Fruit fly (Drosophila melanogaster) whole organism, embryonic: ENCODE measurements around the gene mmy.

Experiments used
- Abd-B ChIP-seq: fragments of 200-800 bp; sonication (Bioruptor generic); optimal IDR thresholded peaks from 2 replicates; lab custom pipeline; 2018; ENCODE audit warnings: missing biosample characterization, mild to moderate bottlenecking, missing genetic modification characterization, moderate library complexity
- Aef1 ChIP-seq: fragments of 200-800 bp; sonication (Bioruptor generic); IDR thresholded peaks from 3 replicates; pipeline ENCODE4 v1.3.6; 2022; ENCODE audit warnings: missing biosample characterization, missing genetic modification characterization
- Atf3 ChIP-seq: fragments of 200-800 bp; sonication (Bioruptor generic); optimal IDR thresholded peaks from 3 replicates; lab custom pipeline; 2016; ENCODE audit warnings: missing biosample characterization, missing genetic modification characterization
- C15 ChIP-seq: fragments of 200-800 bp; sonication (Bioruptor generic); IDR thresholded peaks from 3 replicates; pipeline ENCODE4 v1.3.6; 2022; ENCODE audit warnings: missing biosample characterization, missing genetic modification characterization
- CG10366 ChIP-seq: fragments of 200-800 bp; sonication (Bioruptor generic); IDR thresholded peaks from 2 replicates; pipeline ENCODE4 v1.3.6; 2022; ENCODE audit warnings: missing biosample characterization, missing genetic modification characterization
- CG10462 ChIP-seq: fragments of 200-800 bp; sonication (Bioruptor generic); optimal IDR thresholded peaks from 2 replicates; lab custom pipeline; 2016; ENCODE audit warnings: missing biosample characterization, missing genetic modification characterization
- CG10543 ChIP-seq: fragments of 200-800 bp; sonication (Bioruptor generic); optimal IDR thresholded peaks from 3 replicates; lab custom pipeline; 2017; ENCODE audit warnings: missing biosample characterization, mild to moderate bottlenecking, missing genetic modification characterization, moderate library complexity
- CG10959 ChIP-seq: fragments of 200-800 bp; sonication (Bioruptor generic); IDR thresholded peaks from 2 replicates; pipeline ENCODE4 v1.3.6; 2022; ENCODE audit warnings: missing biosample characterization, missing genetic modification characterization
- CG15073 ChIP-seq: fragments of 200-800 bp; sonication (Bioruptor generic); optimal IDR thresholded peaks from 2 replicates; lab custom pipeline; 2016; ENCODE audit warnings: missing biosample characterization, missing genetic modification characterization
- CG17361 ChIP-seq: fragments of 200-800 bp; sonication (Bioruptor generic); IDR thresholded peaks from 3 replicates; pipeline ENCODE4 v1.3.6; 2022; ENCODE audit warnings: missing biosample characterization, missing genetic modification characterization
- CG33213 ChIP-seq: fragments of 200-800 bp; sonication (Bioruptor generic); optimal IDR thresholded peaks from 3 replicates; lab custom pipeline; 2016; ENCODE audit warnings: missing biosample characterization, missing genetic modification characterization
- CG5953 ChIP-seq: fragments of 200-800 bp; sonication (Bioruptor generic); IDR thresholded peaks from 2 replicates; pipeline ENCODE4 v1.3.6; 2022; ENCODE audit warnings: missing biosample characterization, missing genetic modification characterization
- CG6683 ChIP-seq: fragments of 200-800 bp; sonication (Bioruptor generic); optimal IDR thresholded peaks from 2 replicates; lab custom pipeline; 2017; ENCODE audit warnings: missing biosample characterization, mild to moderate bottlenecking, missing genetic modification characterization, missing genetic modification reagents
- CG6765 ChIP-seq: fragments of 200-800 bp; sonication (Bioruptor generic); optimal IDR thresholded peaks from 3 replicates; lab custom pipeline; 2017; ENCODE audit warnings: missing biosample characterization, mild to moderate bottlenecking, missing genetic modification characterization
- CG7271 ChIP-seq: fragments of 200-800 bp; sonication (Bioruptor generic); optimal IDR thresholded peaks from 2 replicates; lab custom pipeline; 2018; ENCODE audit warnings: missing biosample characterization, mild to moderate bottlenecking, missing genetic modification characterization, moderate library complexity
- CG7357 ChIP-seq: fragments of 200-800 bp; sonication (Bioruptor generic); IDR thresholded peaks from 3 replicates; pipeline ENCODE4 v1.3.6; 2022; ENCODE audit warnings: missing biosample characterization, missing genetic modification characterization
- CG7556 ChIP-seq: fragments of 200-800 bp; sonication (Bioruptor generic); optimal IDR thresholded peaks from 2 replicates; lab custom pipeline; 2017; ENCODE audit warnings: missing biosample characterization, mild to moderate bottlenecking, missing genetic modification characterization
- CG7987 ChIP-seq: fragments of 200-800 bp; sonication (Bioruptor generic); optimal IDR thresholded peaks from 2 replicates; lab custom pipeline; 2018; ENCODE audit warnings: missing biosample characterization, mild to moderate bottlenecking, missing genetic modification characterization, moderate library complexity
- CG9727 ChIP-seq: fragments of 200-800 bp; sonication (Bioruptor generic); optimal IDR thresholded peaks from 3 replicates; lab custom pipeline; 2017; ENCODE audit warnings: missing biosample characterization, mild to moderate bottlenecking, missing genetic modification characterization
- CG9797 ChIP-seq: fragments of 200-800 bp; sonication (Bioruptor generic); optimal IDR thresholded peaks from 3 replicates; lab custom pipeline; 2018; ENCODE audit warnings: missing biosample characterization, mild to moderate bottlenecking, missing genetic modification characterization
- D19A ChIP-seq: fragments of 200-800 bp; optimal IDR thresholded peaks from 3 replicates; lab custom pipeline; 2019; ENCODE audit warnings: missing biosample characterization, mild to moderate bottlenecking, missing genetic modification characterization, moderate library complexity
- Dip2 ChIP-seq: fragments of 200-800 bp; sonication (Bioruptor generic); IDR thresholded peaks from 2 replicates; pipeline ENCODE4 v1.3.6; 2022; ENCODE audit warnings: missing biosample characterization, missing genetic modification characterization
- Doc2 ChIP-seq: fragments of 200-800 bp; sonication (Bioruptor generic); IDR thresholded peaks from 2 replicates; pipeline ENCODE4 v1.3.6; 2022; ENCODE audit warnings: missing biosample characterization, missing genetic modification characterization
- Elba2 ChIP-seq: fragments of 200-800 bp; sonication (Bioruptor generic); optimal IDR thresholded peaks from 3 replicates; lab custom pipeline; 2016; ENCODE audit warnings: missing biosample characterization, missing genetic modification characterization
- Ets65A ChIP-seq: fragments of 200-800 bp; sonication (Bioruptor generic); peaks from one replicate; lab custom pipeline; 2016; ENCODE audit warnings: missing biosample characterization, missing genetic modification characterization
- Fer1 ChIP-seq: fragments of 200-800 bp; sonication (Bioruptor generic); optimal IDR thresholded peaks from 2 replicates; lab custom pipeline; 2017; ENCODE audit warnings: missing biosample characterization, mild to moderate bottlenecking, missing genetic modification characterization
- Gug ChIP-seq: fragments of 200-800 bp; sonication (Bioruptor generic); IDR thresholded peaks from 4 replicates; pipeline ENCODE4 v1.3.6; 2022; ENCODE audit warnings: missing biosample characterization, missing genetic modification characterization
- HLH4C ChIP-seq: fragments of 200-800 bp; sonication (Bioruptor generic); IDR thresholded peaks from 3 replicates; pipeline ENCODE4 v1.3.6; 2022; ENCODE audit warnings: missing biosample characterization, missing genetic modification characterization; ENCODE audit not compliant: partially characterized antibody
- HmgZ ChIP-seq: fragments of 200-800 bp; sonication (Bioruptor generic); optimal IDR thresholded peaks from 2 replicates; lab custom pipeline; 2018; ENCODE audit warnings: missing biosample characterization, mild to moderate bottlenecking, missing genetic modification characterization
- Hr78 ChIP-seq, 2 experiments: fragments of 200-800 bp in 1 of 2; fragments of >200 bp in 1 of 2; sonication (Bioruptor generic) in 1 of 2; optimal IDR thresholded peaks; 2 replicates each; lab custom pipeline; 2017 to 2019; ENCODE audit warnings: missing biosample characterization in 2 of 2, missing genetic modification characterization in 2 of 2, mild to moderate bottlenecking in 1 of 2, moderate library complexity in 1 of 2
- Kr ChIP-seq: fragments of 200-800 bp; sonication (Bioruptor generic); optimal IDR thresholded peaks from 2 replicates; lab custom pipeline; 2017; ENCODE audit warnings: missing biosample characterization, mild to moderate bottlenecking, missing genetic modification characterization
- Lhr ChIP-seq: fragments of 200-800 bp; sonication (Bioruptor generic); optimal IDR thresholded peaks from 3 replicates; lab custom pipeline; 2017; ENCODE audit warnings: mild to moderate bottlenecking, missing biosample characterization, missing genetic modification reagents, missing genetic modification characterization
- NC2β ChIP-seq: fragments of 200-800 bp; sonication (Bioruptor generic); optimal IDR thresholded peaks from 2 replicates; lab custom pipeline; 2016; ENCODE audit warnings: missing biosample characterization, missing genetic modification characterization
- Rx ChIP-seq: fragments of 200-800 bp; sonication (Bioruptor generic); IDR thresholded peaks from 2 replicates; pipeline ENCODE4 v1.3.6; 2022; ENCODE audit warnings: missing biosample characterization, missing genetic modification characterization
- YL-1 ChIP-seq: fragments of 200-800 bp; sonication (Bioruptor generic); optimal IDR thresholded peaks from 3 replicates; lab custom pipeline; 2017; ENCODE audit warnings: missing biosample characterization, mild to moderate bottlenecking, missing genetic modification characterization
- ab ChIP-seq: fragments of 200-800 bp; sonication (Bioruptor generic); optimal IDR thresholded peaks from 2 replicates; lab custom pipeline; 2016; ENCODE audit warnings: missing biosample characterization, missing genetic modification characterization
- ac ChIP-seq: fragments of 200-800 bp; sonication (Bioruptor generic); optimal IDR thresholded peaks from 3 replicates; lab custom pipeline; 2017; ENCODE audit warnings: missing biosample characterization, mild to moderate bottlenecking, missing genetic modification characterization
- ase ChIP-seq: fragments of 200-800 bp; sonication (Bioruptor generic); IDR thresholded peaks from 3 replicates; pipeline ENCODE4 v1.3.6; 2022; ENCODE audit warnings: missing biosample characterization, missing genetic modification characterization
- ci ChIP-seq: fragments of 200-800 bp; sonication (Bioruptor generic); IDR thresholded peaks from 3 replicates; pipeline ENCODE4 v1.3.6; 2022; ENCODE audit warnings: missing biosample characterization, missing genetic modification characterization
- croc ChIP-seq: fragments of 200-800 bp; sonication (Bioruptor generic); conservative IDR thresholded peaks from 3 replicates; pipeline ENCODE4 v1.3.6; 2022; ENCODE audit warnings: missing biosample characterization, missing genetic modification characterization
- cwo ChIP-seq: fragments of 200-800 bp; sonication (Bioruptor generic); optimal IDR thresholded peaks from 3 replicates; lab custom pipeline; 2017; ENCODE audit warnings: missing biosample characterization, missing genetic modification characterization, mild to moderate bottlenecking, moderate library complexity, missing genetic modification reagents
- eve ChIP-seq, 2 experiments: fragments of >200 bp; optimal IDR thresholded peaks; 2 replicates each; lab custom pipeline; 2017; ENCODE audit warnings: missing biosample characterization in 2 of 2, missing genetic modification characterization in 2 of 2
- ewg ChIP-seq: fragments of 200-800 bp; sonication (Bioruptor generic); optimal IDR thresholded peaks from 3 replicates; lab custom pipeline; 2017; ENCODE audit warnings: mild to moderate bottlenecking, missing biosample characterization, missing genetic modification reagents, missing genetic modification characterization
- ftz-f1 ChIP-seq: fragments of 200-800 bp; sonication (Bioruptor generic); optimal IDR thresholded peaks from 2 replicates; lab custom pipeline; 2016; ENCODE audit warnings: missing biosample characterization, missing genetic modification characterization
- gcm2 ChIP-seq: fragments of 200-800 bp; sonication (Bioruptor generic); optimal IDR thresholded peaks from 2 replicates; lab custom pipeline; 2016; ENCODE audit warnings: missing biosample characterization, missing genetic modification characterization
- grn ChIP-seq: fragments of 200-800 bp; sonication (Bioruptor generic); optimal IDR thresholded peaks from 3 replicates; lab custom pipeline; 2017; ENCODE audit warnings: missing biosample characterization, missing genetic modification characterization
- luna ChIP-seq: fragments of 200-800 bp; sonication (Bioruptor generic); optimal IDR thresholded peaks from 2 replicates; lab custom pipeline; 2016; ENCODE audit warnings: missing biosample characterization, missing genetic modification characterization
- org-1 ChIP-seq: fragments of 200-800 bp; sonication (Bioruptor generic); optimal IDR thresholded peaks from 2 replicates; lab custom pipeline; 2017; ENCODE audit warnings: missing biosample characterization, missing genetic modification characterization
- row ChIP-seq: fragments of 200-800 bp; sonication (Bioruptor generic); IDR thresholded peaks from 3 replicates; pipeline ENCODE4 v1.3.6; 2022; ENCODE audit warnings: missing biosample characterization, missing genetic modification characterization
- scrt ChIP-seq: fragments of 200-800 bp; sonication (Bioruptor generic); optimal IDR thresholded peaks from 2 replicates; lab custom pipeline; 2018; ENCODE audit warnings: missing biosample characterization, mild to moderate bottlenecking, missing genetic modification characterization, moderate library complexity
- so ChIP-seq: fragments of 200-800 bp; sonication (Bioruptor generic); IDR thresholded peaks from 3 replicates; pipeline ENCODE4 v1.3.6; 2022; ENCODE audit warnings: missing biosample characterization, missing genetic modification characterization
- tx ChIP-seq: fragments of 200-800 bp; sonication (Bioruptor generic); optimal IDR thresholded peaks from 2 replicates; lab custom pipeline; 2016; ENCODE audit warnings: missing biosample characterization, missing genetic modification characterization

mmy gene

dm6 chr2L:6508666-6509065 lies 35.0 kb upstream of the mmy start (continued):
- TF ChIP-seq CG15073 (GFP tag; lab: Kevin White, UChicago), result no peak
- no peak for TF ChIP-seq CG7271
- TF ChIP-seq Gug, result no peak
- TF ChIP-seq HmgZ (tag; lab: Kevin White, UChicago), result no peak
- no peak; the same call in 1 of the 2 replicates for TF ChIP-seq CG10366 (GFP tag; lab: Robert Waterston, UW)
- no peak for TF ChIP-seq luna
- TF ChIP-seq CG7987 (GFP tag; lab: Kevin White, UChicago), result no peak
- TF ChIP-seq ewg (GFP tag; lab: Kevin White, UChicago), result no peak
- no peak for TF ChIP-seq org-1 (GFP tag; lab: Kevin White, UChicago)
- TF ChIP-seq scrt (GFP tag; lab: Kevin White, UChicago), result no peak
- no peak for TF ChIP-seq CG6683 (GFP tag; lab: Kevin White, UChicago)
- TF ChIP-seq gcm2 (GFP tag; lab: Kevin White, UChicago), result no peak
- no peak for TF ChIP-seq ab (GFP tag; lab: Kevin White, UChicago)
- no peak for TF ChIP-seq so (GFP tag; lab: Robert Waterston, UW)
- TF ChIP-seq Kr (GFP tag; lab: Kevin White, UChicago), result no peak
- TF ChIP-seq Elba2, result no peak
- no peak for TF ChIP-seq ac (GFP tag; lab: Kevin White, UChicago)
- TF ChIP-seq ci (GFP tag; lab: Robert Waterston, UW), result 0 out of 3 replicates have a peak, but pooled peaks have one; percentile 14
- no peak for TF ChIP-seq ftz-f1 (GFP tag; lab: Kevin White, UChicago)
- no peak for TF ChIP-seq YL-1 (GFP tag; lab: Kevin White, UChicago)
- no peak for TF ChIP-seq Abd-B
- TF ChIP-seq eve (GFP tag; optimal IDR thresholded peaks at IDR 0.05; lab: Kevin White, UChicago), result peak in 1 of 2 experiments; percentile 51
- no peak for TF ChIP-seq CG9797 (GFP tag; lab: Kevin White, UChicago)
- no peak for TF ChIP-seq tx (GFP tag; lab: Kevin White, UChicago)
- TF ChIP-seq C15 (GFP tag; lab: Robert Waterston, UW), result no peak
- TF ChIP-seq CG10959 (GFP tag; lab: Robert Waterston, UW), result no peak
- no peak for TF ChIP-seq cwo (GFP tag; lab: Kevin White, UChicago)
- TF ChIP-seq Aef1, result no peak
- TF ChIP-seq CG5953, result no peak
- no peak for TF ChIP-seq Atf3 (GFP tag; lab: Kevin White, UChicago)
- TF ChIP-seq grn (GFP tag; lab: Kevin White, UChicago), result no peak
- TF ChIP-seq NC2β (GFP tag; lab: Kevin White, UChicago), result no peak
- no peak for TF ChIP-seq CG10543
- no peak for TF ChIP-seq Hr78 (GFP tag; optimal IDR thresholded peaks at IDR 0.05; lab: Kevin White, UChicago)
- no peak for TF ChIP-seq Doc2
- TF ChIP-seq row (GFP tag; lab: Robert Waterston, UW), result peak; percentile 32; the same call in 2 of the 3 replicates
- TF ChIP-seq CG10462, result no peak
- no peak for TF ChIP-seq CG33213 (GFP tag; lab: Kevin White, UChicago)
- TF ChIP-seq D19A (tag; lab: Kevin White, UChicago), result peak; percentile 32
- TF ChIP-seq HLH4C (GFP tag; lab: Robert Waterston, UW), result no peak
- TF ChIP-seq Lhr, result no peak
- peak; percentile 28; the same call in 1 of the 3 replicates for TF ChIP-seq CG17361 (GFP tag; lab: Robert Waterston, UW)
- TF ChIP-seq CG6765, result no peak
- no peak for TF ChIP-seq Ets65A (GFP tag; lab: Kevin White, UChicago)
- no peak for TF ChIP-seq ase
- no peak for TF ChIP-seq Fer1 (GFP tag; lab: Kevin White, UChicago)
- peak; percentile 13 for TF ChIP-seq CG7556 (GFP tag; lab: Kevin White, UChicago)
- TF ChIP-seq CG9727 (GFP tag; lab: Kevin White, UChicago), result peak; percentile 10
- TF ChIP-seq Dip2 (GFP tag; lab: Robert Waterston, UW), result no peak
- TF ChIP-seq croc, result no peak
- TF ChIP-seq CG7357 (GFP tag; lab: Robert Waterston, UW), result no peak
- no peak for TF ChIP-seq Rx
